Fruit fly (Drosophila melanogaster) whole organism, wandering third instar larva: ENCODE measurements around the gene CG46270.

Experiments
- Abd-B ChIP-seq: fragments of >200 bp; optimal IDR thresholded peaks from 2 replicates; lab custom pipeline; 2017; ENCODE audit warnings: missing biosample characterization, missing genetic modification characterization
- CG32264 ChIP-seq: fragments of 200-800 bp; sonication (Bioruptor generic); optimal IDR thresholded peaks from 2 replicates; lab custom pipeline; 2016; ENCODE audit warnings: missing biosample characterization, missing genetic modification characterization
- CG9705 ChIP-seq: fragments of 200-800 bp; sonication (Bioruptor generic); optimal IDR thresholded peaks from 2 replicates; lab custom pipeline; 2018; ENCODE audit warnings: missing biosample characterization, mild to moderate bottlenecking, missing genetic modification characterization
- CrebA ChIP-seq: fragments of 200-800 bp; sonication (Bioruptor generic); optimal IDR thresholded peaks from 2 replicates; lab custom pipeline; 2016; ENCODE audit warnings: missing biosample characterization, mild to moderate bottlenecking, missing genetic modification characterization, borderline replicate concordance
- Dfd ChIP-seq: fragments of >200 bp; optimal IDR thresholded peaks from 2 replicates; lab custom pipeline; 2017; ENCODE audit warnings: missing biosample characterization, missing genetic modification characterization
- Dif ChIP-seq: fragments of 200-275, 200-300 bp; sonication (Bioruptor generic); optimal IDR thresholded peaks from 2 replicates; lab custom pipeline; 2018; ENCODE audit warnings: missing biosample characterization, missing genetic modification characterization; ENCODE audit not compliant: partially characterized antibody
- GATAd ChIP-seq: sonication (Bioruptor generic); optimal IDR thresholded peaks from 2 replicates; lab custom pipeline; 2016; ENCODE audit warnings: missing biosample characterization, missing genetic modification characterization
- HLH106 ChIP-seq: fragments of 200-800 bp; optimal IDR thresholded peaks from 3 replicates; lab custom pipeline; 2019; ENCODE audit warnings: missing biosample characterization, mild to moderate bottlenecking, missing genetic modification characterization, moderate library complexity
- Hnf4 ChIP-seq: fragments of 200-800 bp; sonication (Bioruptor generic); optimal IDR thresholded peaks from 2 replicates; lab custom pipeline; 2016; ENCODE audit warnings: missing biosample characterization, mild to moderate bottlenecking, missing genetic modification characterization
- Hr78 ChIP-seq: fragments of >200 bp; optimal IDR thresholded peaks from 2 replicates; lab custom pipeline; 2017; ENCODE audit warnings: missing biosample characterization, missing genetic modification characterization
- Hr83 ChIP-seq: fragments of 200-300 bp; sonication (Bioruptor generic); optimal IDR thresholded peaks from 2 replicates; lab custom pipeline; 2016; ENCODE audit warnings: missing biosample characterization, mild to moderate bottlenecking, missing genetic modification characterization, moderate library complexity; ENCODE audit not compliant: poor library complexity, severe bottlenecking
- Jra ChIP-seq: sonication (Bioruptor generic); optimal IDR thresholded peaks from 2 replicates; lab custom pipeline; 2016; ENCODE audit warnings: missing biosample characterization, missing genetic modification characterization
- Mio ChIP-seq: sonication (Bioruptor generic); optimal IDR thresholded peaks from 2 replicates; lab custom pipeline; 2016; ENCODE audit warnings: missing biosample characterization, missing genetic modification characterization
- Myc ChIP-seq: fragments of >200 bp; optimal IDR thresholded peaks from 2 replicates; lab custom pipeline; 2017
- N ChIP-seq: fragments of >200 bp; optimal IDR thresholded peaks from 2 replicates; lab custom pipeline; 2018; ENCODE audit warnings: missing biosample characterization, missing external identifiers, missing genetic modification characterization
- OdsH ChIP-seq: fragments of 200-800 bp; sonication (Bioruptor generic); optimal IDR thresholded peaks from 2 replicates; lab custom pipeline; 2016; ENCODE audit warnings: missing biosample characterization, mild to moderate bottlenecking, missing genetic modification characterization
- Rel ChIP-seq, 2 experiments: fragments of 200-800 bp; sonication (Bioruptor generic) in 1 of 2; optimal IDR thresholded peaks; 2 replicates in 1 of 2; 3 replicates in 1 of 2; lab custom pipeline; 2016 to 2019; ENCODE audit warnings: mild to moderate bottlenecking in 2 of 2, missing biosample characterization in 2 of 2, missing genetic modification characterization in 2 of 2, moderate library complexity in 1 of 2
- Sp1 ChIP-seq: fragments of 200-800 bp; sonication (Bioruptor generic); optimal IDR thresholded peaks from 3 replicates; lab custom pipeline; 2019; ENCODE audit warnings: missing biosample characterization, mild to moderate bottlenecking, missing genetic modification characterization, moderate library complexity
- br ChIP-seq: fragments of 200-800 bp; sonication (Bioruptor generic); optimal IDR thresholded peaks from 2 replicates; lab custom pipeline; 2016; ENCODE audit warnings: missing biosample characterization, missing genetic modification characterization
- brk ChIP-seq: fragments of 200-800 bp; sonication (Bioruptor generic); optimal IDR thresholded peaks from 2 replicates; lab custom pipeline; 2016; ENCODE audit warnings: missing biosample characterization, mild to moderate bottlenecking, missing genetic modification characterization
- dl ChIP-seq, 2 experiments: fragments of 175-275, 200-275 bp in 1 of 2; fragments of 200-275 bp in 1 of 2; sonication (Bioruptor generic); optimal IDR thresholded peaks; lab custom pipeline; 2018; ENCODE audit warnings: mild to moderate bottlenecking in 2 of 2, missing biosample characterization in 2 of 2, missing genetic modification characterization in 2 of 2, moderate library complexity in 2 of 2; ENCODE audit not compliant: partially characterized antibody in 2 of 2, insufficient read depth in 1 of 2
- dmrt93B ChIP-seq: fragments of 200-800 bp; sonication (Bioruptor generic); optimal IDR thresholded peaks from 2 replicates; lab custom pipeline; 2018; ENCODE audit warnings: missing biosample characterization, mild to moderate bottlenecking, missing genetic modification characterization
- dsf ChIP-seq: sonication (Bioruptor generic); optimal IDR thresholded peaks from 2 replicates; lab custom pipeline; 2016; ENCODE audit warnings: missing biosample characterization, missing genetic modification characterization, borderline replicate concordance
- ey ChIP-seq: fragments of 200-800 bp; sonication (Bioruptor generic); optimal IDR thresholded peaks from 2 replicates; lab custom pipeline; 2016; ENCODE audit warnings: missing biosample characterization, missing genetic modification characterization
- foxo ChIP-seq, 2 experiments: fragments of 200-800 bp; sonication (Bioruptor generic); optimal IDR thresholded peaks; 2 replicates in 1 of 2; 3 replicates in 1 of 2; lab custom pipeline; 2016 to 2017; ENCODE audit warnings: missing biosample characterization in 2 of 2, missing genetic modification characterization in 2 of 2
- fru ChIP-seq: fragments of 200-800 bp; sonication (Bioruptor generic); optimal IDR thresholded peaks from 3 replicates; lab custom pipeline; 2016; ENCODE audit warnings: missing biosample characterization, mild to moderate bottlenecking, missing genetic modification characterization
- h ChIP-seq: fragments of 200-800 bp; sonication (Bioruptor generic); optimal IDR thresholded peaks from 3 replicates; lab custom pipeline; 2016; ENCODE audit warnings: missing biosample characterization, mild to moderate bottlenecking, missing genetic modification characterization
- jim ChIP-seq: fragments of 175-275, 200-325 bp; sonication (Bioruptor generic); optimal IDR thresholded peaks from 2 replicates; lab custom pipeline; 2016; ENCODE audit warnings: missing biosample characterization, mild to moderate bottlenecking, missing genetic modification characterization
- lola ChIP-seq: fragments of >200 bp; optimal IDR thresholded peaks from 2 replicates; lab custom pipeline; 2017; ENCODE audit warnings: missing biosample characterization, missing genetic modification characterization
- pan ChIP-seq: fragments of >200 bp; optimal IDR thresholded peaks from 2 replicates; lab custom pipeline; 2017
- psq ChIP-seq: fragments of 200-800 bp; sonication (Bioruptor generic); optimal IDR thresholded peaks from 3 replicates; lab custom pipeline; 2017; ENCODE audit warnings: missing biosample characterization, mild to moderate bottlenecking, missing genetic modification characterization, moderate library complexity
- rgr ChIP-seq: fragments of 200-800 bp; sonication (Bioruptor generic); optimal IDR thresholded peaks from 3 replicates; lab custom pipeline; 2016; ENCODE audit warnings: missing biosample characterization, mild to moderate bottlenecking, missing genetic modification characterization
- sage ChIP-seq: fragments of 200-800 bp; sonication (Bioruptor generic); optimal IDR thresholded peaks from 2 replicates; lab custom pipeline; 2016; ENCODE audit warnings: missing biosample characterization, mild to moderate bottlenecking, missing genetic modification characterization
- sv ChIP-seq: fragments of 200-800 bp; sonication (Bioruptor generic); optimal IDR thresholded peaks from 3 replicates; lab custom pipeline; 2016; ENCODE audit warnings: missing biosample characterization, missing genetic modification characterization
- tai ChIP-seq: sonication (Bioruptor generic); optimal IDR thresholded peaks from 2 replicates; lab custom pipeline; 2016; ENCODE audit warnings: missing biosample characterization, missing genetic modification characterization
- usp ChIP-seq: fragments of >200 bp; optimal IDR thresholded peaks from 2 replicates; lab custom pipeline; 2017; ENCODE audit warnings: missing biosample characterization, missing genetic modification characterization
- woc ChIP-seq: sonication (Bioruptor generic); optimal IDR thresholded peaks from 2 replicates; lab custom pipeline; 2016; ENCODE audit warnings: missing biosample characterization, mild to moderate bottlenecking, missing genetic modification characterization

CG46270 gene

DNA sequence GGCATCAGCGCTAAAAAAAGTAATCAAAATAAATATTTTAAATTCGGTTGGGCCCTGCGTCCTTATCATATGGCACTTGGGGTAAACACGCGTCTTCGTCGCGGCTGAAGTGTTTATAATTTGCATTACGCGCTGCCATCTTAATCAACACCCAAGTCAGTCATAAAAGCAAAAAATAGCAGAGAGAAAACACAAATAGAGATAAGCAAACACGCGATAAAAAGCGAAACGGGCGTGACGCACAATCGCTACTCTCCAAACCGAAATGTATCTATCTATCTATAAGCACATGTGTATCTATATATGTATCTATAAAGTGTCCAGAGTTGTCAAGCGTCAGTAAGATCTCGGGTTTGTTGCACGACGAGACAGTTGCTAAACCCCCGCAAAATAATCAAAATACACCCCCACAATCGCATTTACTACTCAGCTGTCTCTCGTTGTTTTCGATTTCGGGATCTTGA is 37.3 kb downstream of the CG46270 start:
- TF ChIP-seq Hr83 (GFP tag; lab: Kevin White, UChicago), result peak; percentile 88
- peak; percentile 58 for TF ChIP-seq OdsH (GFP tag; lab: Kevin White, UChicago)
- no peak for TF ChIP-seq Abd-B (GFP tag; lab: Kevin White, UChicago)
- TF ChIP-seq CG9705 (GFP tag; lab: Kevin White, UChicago), result peak; percentile 32
- TF ChIP-seq GATAd (GFP tag; lab: Kevin White, UChicago), result no peak
- TF ChIP-seq Myc (lab: Kevin White, UChicago), result no peak
- peak; percentile 23 for TF ChIP-seq HLH106 (tag; lab: Kevin White, UChicago)
- peak; percentile 7 for TF ChIP-seq ey (GFP tag; lab: Kevin White, UChicago)
- peak; percentile 45 for TF ChIP-seq CrebA
- TF ChIP-seq psq (GFP tag; lab: Kevin White, UChicago), result peak; percentile 36
- TF ChIP-seq Jra (GFP tag; lab: Kevin White, UChicago), result peak; percentile 53
- peak; percentile 87 for TF ChIP-seq h (GFP tag; lab: Kevin White, UChicago)
- no peak for TF ChIP-seq jim (GFP tag; lab: Kevin White, UChicago)
- TF ChIP-seq foxo (GFP tag; optimal IDR thresholded peaks at IDR 0.05; lab: Kevin White, UChicago), result peak in 1 of 2 experiments; percentile 34
- no peak for TF ChIP-seq Hr78 (GFP tag; lab: Kevin White, UChicago)
- TF ChIP-seq N, result no peak
- peak; percentile 42 for TF ChIP-seq Rel (GFP tag; optimal IDR thresholded peaks at IDR 0.05; lab: Kevin White, UChicago)
- TF ChIP-seq Rel (tag; optimal IDR thresholded peaks at IDR 0.05; lab: Kevin White, UChicago), result peak; percentile 78
- peak; percentile 56 for TF ChIP-seq rgr (GFP tag; lab: Kevin White, UChicago)
- TF ChIP-seq Mio (GFP tag; lab: Kevin White, UChicago), result no peak
- TF ChIP-seq Dif (GFP tag; lab: Kevin White, UChicago), result no peak
- TF ChIP-seq Hnf4 (GFP tag; lab: Kevin White, UChicago), result peak; percentile 64
- no peak for TF ChIP-seq dmrt93B
- TF ChIP-seq sage (GFP tag; lab: Kevin White, UChicago), result peak; percentile 71
- peak; percentile 39 for TF ChIP-seq fru (GFP tag; lab: Kevin White, UChicago)
- peak; percentile 73 for TF ChIP-seq br (GFP tag; lab: Kevin White, UChicago)
- TF ChIP-seq Sp1, result peak; percentile 28
- TF ChIP-seq CG32264 (GFP tag; lab: Kevin White, UChicago), result peak; percentile 55
- peak; percentile 67 for TF ChIP-seq brk (GFP tag; lab: Kevin White, UChicago)
- TF ChIP-seq pan (lab: Kevin White, UChicago), result no peak
- TF ChIP-seq sv (GFP tag; lab: Kevin White, UChicago), result no peak
- TF ChIP-seq tai, result peak; percentile 49
- TF ChIP-seq woc (GFP tag; lab: Kevin White, UChicago), result no peak
- TF ChIP-seq, all 38 proteins: peak for 20

dm6 chr3R:10389877-10390468 is 38.3 kb downstream of the CG46270 start:
- TF ChIP-seq Hr83 (GFP tag; lab: Kevin White, UChicago), result no peak
- no peak for TF ChIP-seq Dfd
- TF ChIP-seq Mio (GFP tag; lab: Kevin White, UChicago), result no peak
- TF ChIP-seq usp (GFP tag; lab: Kevin White, UChicago), result no peak
- no peak for TF ChIP-seq OdsH (GFP tag; lab: Kevin White, UChicago)
- no peak for TF ChIP-seq N
- TF ChIP-seq sv (GFP tag; lab: Kevin White, UChicago), result no peak
- no peak for TF ChIP-seq lola (GFP tag; lab: Kevin White, UChicago)
- no peak for TF ChIP-seq fru (GFP tag; lab: Kevin White, UChicago)
- TF ChIP-seq ey (GFP tag; lab: Kevin White, UChicago), result no peak
- TF ChIP-seq dsf (GFP tag; lab: Kevin White, UChicago), result no peak
- no peak for TF ChIP-seq dl (GFP tag; optimal IDR thresholded peaks at IDR 0.05; lab: Kevin White, UChicago; ENCODE audit: insufficient read depth in 1 of 2, partially characterized antibody in 2 of 2)
- TF ChIP-seq rgr (GFP tag; lab: Kevin White, UChicago), result no peak
- no peak for TF ChIP-seq br (GFP tag; lab: Kevin White, UChicago)
- TF ChIP-seq sage (GFP tag; lab: Kevin White, UChicago), result no peak
- TF ChIP-seq Jra (GFP tag; lab: Kevin White, UChicago), result no peak
- TF ChIP-seq HLH106 (tag; lab: Kevin White, UChicago), result no peak
